Worm (Caenorhabditis elegans) whole organism, L1 larva: ENCODE data around the gene mrpl-55.

Source experiments
- isw-1 ChIP-seq: fragments of 200-800 bp; sonication (Bioruptor generic); IDR thresholded peaks from 2 replicates; pipeline ENCODE4 v1.3.6; 2022; ENCODE audit warnings: missing genetic modification characterization, missing compliant biosample characterization
- mep-1 ChIP-seq: fragments of 150-350 bp; optimal IDR thresholded peaks from 2 replicates; lab custom pipeline; 2014; ENCODE audit warnings: missing biosample characterization, missing genetic modification characterization

DNA sequence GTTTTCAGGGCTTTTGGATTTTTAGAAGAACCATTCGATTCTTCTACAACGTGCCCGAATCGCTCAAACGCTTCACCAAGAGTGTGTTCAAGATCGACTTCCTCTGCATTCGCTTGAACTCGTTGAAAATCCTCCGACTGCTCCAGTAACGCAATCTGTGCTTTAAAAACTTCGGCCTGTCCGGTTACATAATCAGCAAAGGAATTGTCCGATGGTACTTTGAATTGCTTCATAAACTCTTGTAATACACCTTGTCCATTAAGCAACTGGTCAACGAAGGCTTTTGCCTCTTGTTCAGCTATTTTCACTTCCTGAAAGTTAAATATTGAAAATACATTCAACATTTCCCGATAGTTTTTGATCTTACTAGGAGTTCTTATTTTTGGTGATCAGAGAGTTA lies 23.1 kb upstream of the mrpl-55 start:
- TF ChIP-seq isw-1 (GFP tag; lab: Robert Waterston, UW), result no peak
- TF ChIP-seq mep-1, result no peak
